Worm (Caenorhabditis elegans) whole organism, late embryonic: ENCODE results near the gene his-62.

ENCODE experiments used
- C38D4.7 ChIP-seq: fragments of 200-800 bp; sonication (Bioruptor generic); optimal IDR thresholded peaks from 2 replicates; lab custom pipeline; 2018; ENCODE audit warnings: mild to moderate bottlenecking, missing genetic modification characterization, moderate library complexity, missing compliant biosample characterization
- Y22D7AL.16 ChIP-seq: sonication (generic microtip); optimal IDR thresholded peaks from 2 replicates; lab custom pipeline; 2016; ENCODE audit warnings: missing genetic modification characterization, missing compliant biosample characterization
- ama-1 ChIP-seq: fragments of 150-350 bp; optimal IDR thresholded peaks from 2 replicates; lab custom pipeline; 2014
- ceh-19 ChIP-seq: fragments of 200-800 bp; sonication (Bioruptor generic); optimal IDR thresholded peaks from 2 replicates; lab custom pipeline; 2018; ENCODE audit warnings: mild to moderate bottlenecking, missing genetic modification characterization, missing compliant biosample characterization
- ceh-22 ChIP-seq: sonication (generic microtip); optimal IDR thresholded peaks from 2 replicates; lab custom pipeline; 2017; ENCODE audit warnings: missing biosample characterization, missing genetic modification characterization
- ceh-31 ChIP-seq: sonication (generic microtip); optimal IDR thresholded peaks from 2 replicates; lab custom pipeline; 2016; ENCODE audit warnings: missing genetic modification characterization, missing compliant biosample characterization
- ceh-48 ChIP-seq: sonication (generic microtip); optimal IDR thresholded peaks from 2 replicates; lab custom pipeline; 2016; ENCODE audit warnings: missing genetic modification characterization, inconsistent platforms, missing compliant biosample characterization
- ceh-9 ChIP-seq: sonication (generic microtip); optimal IDR thresholded peaks from 2 replicates; lab custom pipeline; 2016; ENCODE audit warnings: mild to moderate bottlenecking, missing genetic modification characterization, inconsistent platforms, missing compliant biosample characterization
- dve-1 ChIP-seq: sonication (generic microtip); optimal IDR thresholded peaks from 2 replicates; lab custom pipeline; 2017; ENCODE audit warnings: antibody characterized with exemption, mild to moderate bottlenecking, missing genetic modification characterization, missing compliant biosample characterization
- elt-2 ChIP-seq: sonication (generic microtip); optimal IDR thresholded peaks from 2 replicates; lab custom pipeline; 2016; ENCODE audit warnings: missing genetic modification reagents, missing genetic modification characterization, missing compliant biosample characterization
- elt-4 ChIP-seq: sonication (generic microtip); optimal IDR thresholded peaks from 2 replicates; lab custom pipeline; 2016; ENCODE audit warnings: missing genetic modification characterization, missing compliant biosample characterization
- ets-4 ChIP-seq: sonication (generic microtip); optimal IDR thresholded peaks from 2 replicates; lab custom pipeline; 2016; ENCODE audit warnings: missing genetic modification characterization, missing compliant biosample characterization
- eyg-1 ChIP-seq: sonication (generic microtip); optimal IDR thresholded peaks from 2 replicates; lab custom pipeline; 2016; ENCODE audit warnings: missing genotype, missing genetic modification characterization, missing compliant biosample characterization
- fkh-6 ChIP-seq: sonication (generic microtip); optimal IDR thresholded peaks from 2 replicates; lab custom pipeline; 2016; ENCODE audit warnings: missing genetic modification characterization, missing compliant biosample characterization
- gmeb-2 ChIP-seq: sonication (generic microtip); optimal IDR thresholded peaks from 2 replicates; lab custom pipeline; 2016; ENCODE audit warnings: missing genetic modification characterization, inconsistent platforms, missing compliant biosample characterization
- hlh-15 ChIP-seq: sonication (generic microtip); optimal IDR thresholded peaks from 2 replicates; lab custom pipeline; 2016; ENCODE audit warnings: missing genetic modification characterization, missing compliant biosample characterization
- hlh-6 ChIP-seq: sonication (generic microtip); optimal IDR thresholded peaks from 2 replicates; lab custom pipeline; 2016; ENCODE audit warnings: missing genotype, missing genetic modification characterization, missing compliant biosample characterization
- hlh-8 ChIP-seq: sonication (generic microtip); optimal IDR thresholded peaks from 2 replicates; lab custom pipeline; 2016; ENCODE audit warnings: missing genotype, missing genetic modification characterization, missing compliant biosample characterization
- nfya-1 ChIP-seq: sonication (generic microtip); optimal IDR thresholded peaks from 2 replicates; lab custom pipeline; 2017; ENCODE audit warnings: missing genetic modification characterization, mild to moderate bottlenecking, missing compliant biosample characterization, antibody characterized with exemption, moderate library complexity
- nhr-11 ChIP-seq: fragments of 150-350 bp; optimal IDR thresholded peaks from 2 replicates; lab custom pipeline; 2014; ENCODE audit warnings: missing biosample characterization, missing genetic modification characterization
- npax-4 ChIP-seq: sonication (generic microtip); optimal IDR thresholded peaks from 2 replicates; lab custom pipeline; 2016; ENCODE audit warnings: missing genetic modification characterization, missing compliant biosample characterization
- pag-3 ChIP-seq: sonication (generic microtip); optimal IDR thresholded peaks from 2 replicates; lab custom pipeline; 2016; ENCODE audit warnings: missing compliant biosample characterization, missing genetic modification characterization, borderline replicate concordance
- pat-9 ChIP-seq: fragments of 200-800 bp; sonication (Bioruptor generic); optimal IDR thresholded peaks from 2 replicates; lab custom pipeline; 2018; ENCODE audit warnings: mild to moderate bottlenecking, missing genetic modification characterization, moderate library complexity, missing compliant biosample characterization
- pax-1 ChIP-seq: fragments of 150-350 bp; optimal IDR thresholded peaks from 2 replicates; lab custom pipeline; 2014; ENCODE audit warnings: missing biosample characterization, missing genetic modification characterization
- pros-1 ChIP-seq: fragments of 150-350 bp; optimal IDR thresholded peaks from 2 replicates; lab custom pipeline; 2014; ENCODE audit warnings: missing biosample characterization, missing genetic modification reagents, missing genetic modification characterization
- ref-2 ChIP-seq: sonication (generic microtip); optimal IDR thresholded peaks from 2 replicates; lab custom pipeline; 2016; ENCODE audit warnings: missing genetic modification characterization, missing compliant biosample characterization
- rnt-1 ChIP-seq: sonication (generic microtip); optimal IDR thresholded peaks from 2 replicates; lab custom pipeline; 2016; ENCODE audit warnings: missing genetic modification characterization, missing compliant biosample characterization
- syd-9 ChIP-seq: sonication (generic microtip); optimal IDR thresholded peaks from 2 replicates; lab custom pipeline; 2016; ENCODE audit warnings: mild to moderate bottlenecking, missing genetic modification characterization, moderate library complexity, missing compliant biosample characterization
- unc-3 ChIP-seq, 2 experiments: fragments of 200-800 bp in 1 of 2; sonication (Bioruptor generic) in 1 of 2; sonication (generic microtip) in 1 of 2; conservative IDR thresholded peaks in 1 of 2; optimal IDR thresholded peaks in 1 of 2; 2 replicates each; pipeline versions ENCODE4 v1.3.6 to Lab custom; 2016 to 2022; ENCODE audit warnings: missing compliant biosample characterization in 2 of 2, missing genetic modification characterization in 2 of 2, missing genetic modification reagents in 1 of 2
- unc-42 ChIP-seq: sonication (generic microtip); optimal IDR thresholded peaks from 2 replicates; lab custom pipeline; 2016; ENCODE audit warnings: missing genotype, missing genetic modification characterization, missing compliant biosample characterization
- unc-55 ChIP-seq: sonication (generic microtip); optimal IDR thresholded peaks from 2 replicates; lab custom pipeline; 2017; ENCODE audit warnings: missing biosample characterization, missing genetic modification reagents, missing genetic modification characterization

The his-62 gene

DNA sequence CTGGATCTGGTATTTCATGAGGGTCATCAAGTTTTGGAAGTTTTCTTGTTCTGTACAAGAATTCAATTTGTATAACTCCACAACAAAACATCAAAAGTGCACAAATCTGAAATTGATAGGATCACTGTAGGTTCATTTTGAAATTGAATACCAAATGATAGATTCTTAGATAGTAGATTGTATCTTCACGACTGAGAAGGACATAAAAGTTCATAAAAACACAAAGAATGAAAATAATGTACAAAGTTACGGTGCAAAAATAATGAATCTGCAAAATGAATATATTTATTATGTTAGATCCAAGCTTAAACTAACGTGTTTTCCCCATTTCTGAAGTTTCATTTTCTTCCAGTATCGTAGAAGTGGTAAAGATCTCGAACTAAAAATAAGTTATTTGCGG lies 14.6 kb downstream of the his-62 start:
- TF ChIP-seq pat-9 (tag; lab: Kevin White, UChicago): no peak
- TF ChIP-seq Y22D7AL.16: no peak
- TF ChIP-seq ceh-48 (tag; lab: Kevin White, UChicago): no peak
- no peak for TF ChIP-seq npax-4 (tag; lab: Kevin White, UChicago)
- no peak for TF ChIP-seq rnt-1
- TF ChIP-seq pros-1 (tag; lab: Kevin White, UChicago): no peak
- TF ChIP-seq hlh-6 (tag; lab: Kevin White, UChicago): no peak
- no peak for TF ChIP-seq ceh-31 (tag; lab: Kevin White, UChicago)

- no peak for TF ChIP-seq pax-1 (tag; lab: Kevin White, UChicago)
- TF ChIP-seq, all 69 proteins: peak for 0
Measured at ce11 chrIV:7501337-7501736, 15.0 kb downstream of the his-62 start, which contains the start of gene F55G1.15. Gene F55G1.15, minus strand, starts transcription at chrIV:7501437.

DNA sequence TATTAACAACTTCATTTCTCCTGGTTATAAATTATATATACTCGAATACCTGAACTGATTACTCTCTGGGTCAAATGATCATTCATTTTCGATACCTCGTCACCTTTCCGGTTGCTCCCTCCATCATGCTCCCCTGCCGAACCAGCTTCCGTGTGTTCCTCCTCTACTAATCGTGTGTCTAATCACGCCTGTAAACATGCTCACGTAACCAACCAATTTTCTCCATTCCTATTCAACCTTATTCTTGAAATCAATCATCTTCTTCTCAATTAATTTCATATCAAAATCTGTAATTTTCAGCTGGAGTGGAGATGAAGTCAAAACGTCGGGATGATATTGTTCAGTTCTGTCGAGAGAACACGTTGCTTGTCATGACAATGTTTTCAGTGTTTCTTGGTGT lies 17.0 kb downstream of the his-62 start, which contains the start of gene glt-6:
glt-6 (plus strand) TSS at position 301 of the 400 bp plus-strand sequence.
- TF ChIP-seq C38D4.7 (GFP tag; lab: Kevin White, UChicago) (no peak), nhr-11 (tag; lab: Kevin White, UChicago) (no peak), ceh-22 (tag; lab: Kevin White, UChicago) (no peak), gmeb-2 (tag; lab: Kevin White, UChicago) (no peak), ceh-19 (GFP tag; lab: Kevin White, UChicago) (no peak), ceh-9 (tag; lab: Kevin White, UChicago) (no peak), elt-4 (tag; lab: Kevin White, UChicago) (no peak), elt-2 (tag; lab: Kevin White, UChicago) (no peak)

DNA sequence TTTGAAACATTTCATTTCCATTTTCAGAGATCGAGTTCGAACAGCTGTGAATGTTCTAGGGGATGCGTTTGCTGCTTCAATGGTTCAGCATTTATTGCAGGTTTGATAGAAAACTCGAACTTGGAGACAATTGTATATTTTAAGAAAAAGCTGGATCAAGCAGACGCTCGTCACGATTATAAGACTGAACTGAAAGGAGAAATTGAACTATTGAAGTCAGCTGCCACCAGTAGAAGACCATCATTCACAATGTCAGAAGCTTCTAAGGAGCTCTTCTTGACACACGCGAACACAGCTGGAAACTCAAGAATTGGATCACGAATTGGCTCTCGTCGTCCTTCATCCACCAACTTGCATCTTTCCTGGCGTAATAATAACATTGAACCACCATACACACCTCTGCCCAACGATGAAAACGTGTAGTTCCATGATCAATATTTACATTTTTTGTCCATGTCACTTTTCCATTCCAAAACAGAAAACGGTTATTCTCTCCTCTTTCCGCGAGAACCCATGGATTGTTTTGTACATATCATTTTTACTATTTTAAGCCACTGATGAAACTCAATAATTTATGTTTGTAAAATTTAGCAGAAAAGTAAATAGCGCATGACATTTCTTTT lies 19.6 kb downstream of the his-62 start:
- TF ChIP-seq unc-3 (GFP tag; conservative IDR thresholded peaks at IDR 0.05; lab: Robert Waterston, UW): no peak
- no peak for TF ChIP-seq unc-3 (tag; optimal IDR thresholded peaks at IDR 0.05; lab: Kevin White, UChicago)
- TF ChIP-seq syd-9 (tag; lab: Kevin White, UChicago): no peak
- TF ChIP-seq ref-2 (tag; lab: Kevin White, UChicago): no peak
- peak; percentile 38 for TF ChIP-seq ama-1 (lab: Kevin White, UChicago)
- no peak for TF ChIP-seq pag-3 (tag; lab: Kevin White, UChicago)
- TF ChIP-seq, all 69 proteins: peak for 1

DNA sequence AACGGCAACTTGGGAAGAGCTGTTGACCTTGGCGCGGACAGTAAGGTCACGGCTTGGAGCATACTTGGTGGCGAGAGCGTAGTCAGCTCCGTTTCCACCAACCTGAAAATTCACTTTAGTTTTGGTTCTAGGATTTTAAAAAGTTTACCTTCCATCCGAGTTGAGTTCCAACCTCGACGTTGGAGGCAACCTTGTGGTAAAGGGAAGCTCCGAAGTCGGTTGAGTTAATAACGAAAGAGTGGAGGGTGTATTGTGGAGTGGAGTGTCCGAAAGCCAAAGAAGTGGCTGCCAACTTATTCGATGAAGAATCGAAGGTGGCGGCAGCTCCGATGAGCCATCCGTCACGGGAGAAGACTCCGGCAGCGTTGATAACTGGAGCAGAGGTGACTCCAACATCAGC lies 20.4 kb downstream of the his-62 start:
- TF ChIP-seq hlh-15 (tag; lab: Kevin White, UChicago) (no peak), hlh-8 (no peak), eyg-1 (no peak), dve-1 (tag; lab: Kevin White, UChicago) (no peak), unc-42 (no peak), unc-55 (GFP tag; lab: Kevin White, UChicago) (no peak), nfya-1 (tag; lab: Kevin White, UChicago) (no peak), unc-3 (GFP tag; conservative IDR thresholded peaks at IDR 0.05; lab: Robert Waterston, UW) (no peak), unc-3 (tag; optimal IDR thresholded peaks at IDR 0.05; lab: Kevin White, UChicago) (no peak), pat-9 (tag; lab: Kevin White, UChicago) (no peak), fkh-6 (tag; lab: Kevin White, UChicago) (no peak), ets-4 (tag; lab: Kevin White, UChicago) (no peak), pag-3 (tag; lab: Kevin White, UChicago) (no peak), npax-4 (tag; lab: Kevin White, UChicago) (no peak), ceh-19 (GFP tag; lab: Kevin White, UChicago) (no peak)
- TF ChIP-seq, all 69 proteins: peak for 0
